Fruit fly (Drosophila melanogaster): Measurements from ENCODE around the gene tsg.

tsg gene

DNA sequence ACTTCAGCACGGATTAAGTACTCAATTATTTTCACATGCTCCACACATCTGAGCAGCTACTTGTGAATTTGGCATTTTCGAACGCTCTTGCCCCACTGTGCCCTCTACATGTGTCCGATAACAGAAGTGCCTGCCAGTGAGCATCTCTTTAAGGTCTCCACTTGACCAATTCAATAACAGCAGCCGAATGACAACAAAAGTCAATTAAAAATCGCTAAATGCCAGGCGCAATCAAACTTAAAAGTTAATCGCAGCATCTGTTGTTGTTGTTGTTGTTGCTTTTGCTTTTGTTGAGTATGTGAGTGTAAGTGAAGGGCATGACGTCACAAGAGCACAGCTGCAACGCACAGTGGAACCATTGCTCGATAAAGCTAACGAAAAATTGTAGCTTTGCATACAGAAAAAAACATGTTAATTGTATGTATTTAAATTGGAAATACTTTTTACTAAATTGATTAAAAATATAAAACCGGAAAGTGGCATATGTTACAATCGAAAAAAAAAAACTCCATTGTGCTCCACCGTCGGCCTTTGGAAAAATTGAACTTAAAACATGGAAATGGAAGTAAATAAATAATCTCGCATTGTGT, 26.1 kb upstream of the tsg start (continued):
- peak; percentile 16 for TF ChIP-seq CG10209 (GFP tag; optimal IDR thresholded peaks at IDR 0.05)
- TF ChIP-seq Doc3 (GFP tag; IDR thresholded peaks at IDR 0.05; ENCODE audit: partially characterized antibody), result no peak
- peak; percentile 18 for TF ChIP-seq sug (tag; optimal IDR thresholded peaks at IDR 0.05)
- TF ChIP-seq CG17361 (GFP tag; IDR thresholded peaks at IDR 0.05), result peak; percentile 59; the same call in 2 of the 3 replicates
- peak; percentile 37; the same call in 1 of the 2 replicates for TF ChIP-seq CG14667 (GFP tag; IDR thresholded peaks at IDR 0.05)
- TF ChIP-seq CoRest (tag; optimal IDR thresholded peaks at IDR 0.05), result peak; percentile 15
- no peak for TF ChIP-seq Nf-YB (GFP tag; optimal IDR thresholded peaks at IDR 0.05)
- TF ChIP-seq grau (tag; optimal IDR thresholded peaks at IDR 0.05), result peak; percentile 38
- TF ChIP-seq CG14050 (GFP tag; IDR thresholded peaks at IDR 0.05), result 0 out of 3 replicates have a peak, but pooled peaks have one; percentile 9
- peak; percentile 23 for TF ChIP-seq Rfx (GFP tag; IDR thresholded peaks at IDR 0.05)
- peak; percentile 37 for TF ChIP-seq PHDP (tag; optimal IDR thresholded peaks at IDR 0.05)
- no peak for TF ChIP-seq CG31365 (tag; optimal IDR thresholded peaks at IDR 0.05)
- 0 out of 2 replicates have a peak, but pooled peaks have one; percentile 5 for TF ChIP-seq CG14014 (GFP tag; IDR thresholded peaks at IDR 0.05)
- no peak for TF ChIP-seq CG42726 (GFP tag; IDR thresholded peaks at IDR 0.05; ENCODE audit: partially characterized antibody)
- TF ChIP-seq CG15514 (GFP tag; optimal IDR thresholded peaks at IDR 0.05), result no peak
- peak; percentile 1 for TF ChIP-seq fd96Cb (tag; optimal IDR thresholded peaks at IDR 0.05)
- peak; percentile 29; the same call in 1 of the 2 replicates for TF ChIP-seq ap (GFP tag; IDR thresholded peaks at IDR 0.05)
- peak; percentile 36 for TF ChIP-seq CG9727 (GFP tag; optimal IDR thresholded peaks at IDR 0.05)
- peak; percentile 32 for TF ChIP-seq phol (tag; optimal IDR thresholded peaks at IDR 0.05)
- TF ChIP-seq Scr (GFP tag; IDR thresholded peaks at IDR 0.05; ENCODE audit: partially characterized antibody), result no peak
- TF ChIP-seq dpn (GFP tag; optimal IDR thresholded peaks at IDR 0.05), result peak in 1 of 2 experiments; percentile 2
- TF ChIP-seq Oli (tag; optimal IDR thresholded peaks at IDR 0.05), result peak; percentile 17
- TF ChIP-seq Ets65A (GFP tag), result peak; percentile 74
- TF ChIP-seq CG1792 (GFP tag; optimal IDR thresholded peaks at IDR 0.05), result no peak
- 0 out of 3 replicates have a peak, but pooled peaks have one; percentile 22 for TF ChIP-seq CG7357 (GFP tag; IDR thresholded peaks at IDR 0.05)
- TF ChIP-seq Awh (GFP tag; IDR thresholded peaks at IDR 0.05), result 0 out of 2 replicates have a peak, but pooled peaks have one; percentile 36
- TF ChIP-seq B-H1 (GFP tag; IDR thresholded peaks at IDR 0.05), result peak; percentile 12; the same call in 1 of the 3 replicates
- TF ChIP-seq exex (tag; optimal IDR thresholded peaks at IDR 0.05), result peak; percentile 2
- no peak for TF ChIP-seq pfk (GFP tag; optimal IDR thresholded peaks at IDR 0.05)
- TF ChIP-seq sisA (GFP tag; IDR thresholded peaks at IDR 0.05), result peak; percentile 34; the same call in 1 of the 2 replicates
- peak; percentile 23 for TF ChIP-seq Sox102F (GFP tag; optimal IDR thresholded peaks at IDR 0.05)
- peak; percentile 42 for TF ChIP-seq cg (GFP tag; optimal IDR thresholded peaks at IDR 0.05)
- TF ChIP-seq CG1024 (GFP tag; IDR thresholded peaks at IDR 0.05), result 0 out of 2 replicates have a peak, but pooled peaks have one; percentile 3
- peak; percentile 41 for TF ChIP-seq Camta (GFP tag; optimal IDR thresholded peaks at IDR 0.05)
- TF ChIP-seq bsh (GFP tag; optimal IDR thresholded peaks at IDR 0.05), result peak in 1 of 2 experiments; percentile 39
- 0 out of 3 replicates have a peak, but pooled peaks have one; percentile 8 for TF ChIP-seq CG11456 (GFP tag; IDR thresholded peaks at IDR 0.05)
- peak; percentile 37 for TF ChIP-seq CG15269 (tag; optimal IDR thresholded peaks at IDR 0.05)
- TF ChIP-seq inv (GFP tag; IDR thresholded peaks at IDR 0.05; ENCODE audit: partially characterized antibody), result 0 out of 2 replicates have a peak, but pooled peaks have one; percentile 9
- TF ChIP-seq Optix (GFP tag; IDR thresholded peaks at IDR 0.05), result 0 out of 3 replicates have a peak, but pooled peaks have one; percentile 9
- TF ChIP-seq HmgZ (tag; optimal IDR thresholded peaks at IDR 0.05), result peak; percentile 28
- 0 out of 2 replicates have a peak, but pooled peaks have one; percentile 7 for TF ChIP-seq bbx (GFP tag; IDR thresholded peaks at IDR 0.05; ENCODE audit: partially characterized antibody)
- no peak for TF ChIP-seq zf30C (GFP tag; optimal IDR thresholded peaks at IDR 0.05)
- TF ChIP-seq gce (GFP tag; IDR thresholded peaks at IDR 0.05), result 0 out of 3 replicates have a peak, but pooled peaks have one; percentile 4
- TF ChIP-seq az2 (GFP tag; optimal IDR thresholded peaks at IDR 0.05), result peak; percentile 8
- peak; percentile 17 for TF ChIP-seq Hsf (GFP tag; optimal IDR thresholded peaks at IDR 0.05)
- TF ChIP-seq Aef1 (GFP tag; IDR thresholded peaks at IDR 0.05), result peak; percentile 19; the same call in 2 of the 3 replicates
- peak; percentile 25 for TF ChIP-seq CG5245 (GFP tag; optimal IDR thresholded peaks at IDR 0.05)
- TF ChIP-seq tin (GFP tag; optimal IDR thresholded peaks at IDR 0.05), result peak; percentile 28
